Worm (Caenorhabditis elegans) whole organism, L4 larva: Measurements from ENCODE around the gene K06G5.1.

ENCODE experiments used
- F26F4.8 ChIP-seq: fragments of 200-800 bp; sonication (Bioruptor generic); conservative IDR thresholded peaks from 2 replicates; pipeline ENCODE4 v1.3.6; 2022; ENCODE audit warnings: missing genetic modification characterization, missing compliant biosample characterization
- attf-4 ChIP-seq: sonication (generic microtip); optimal IDR thresholded peaks from 3 replicates; lab custom pipeline; 2017; ENCODE audit warnings: missing biosample characterization, missing genetic modification characterization
- fkh-10 ChIP-seq: fragments of 150-350 bp; optimal IDR thresholded peaks from 2 replicates; lab custom pipeline; 2014; ENCODE audit warnings: missing biosample characterization, missing genetic modification reagents, missing genetic modification characterization
- lim-7 ChIP-seq: fragments of 200-800 bp; sonication (Bioruptor generic); IDR thresholded peaks from 2 replicates; pipeline ENCODE4 v1.3.6; 2022; ENCODE audit warnings: missing genetic modification characterization, missing compliant biosample characterization
- mep-1 ChIP-seq: fragments of 150-350 bp; sonication (generic microtip); optimal IDR thresholded peaks from 3 replicates; lab custom pipeline; 2014; ENCODE audit warnings: missing biosample characterization, missing genetic modification characterization
- nhr-76 ChIP-seq: fragments of 150-350 bp; optimal IDR thresholded peaks from 2 replicates; lab custom pipeline; 2014; ENCODE audit warnings: missing biosample characterization, missing genetic modification characterization
- skn-1 ChIP-seq: fragments of 150-350 bp; optimal IDR thresholded peaks from 2 replicates; lab custom pipeline; 2014; ENCODE audit warnings: missing biosample characterization, missing genetic modification characterization
- unc-62 ChIP-seq, 3 experiments: fragments of 150-350 bp in 1 of 3; sonication (generic microtip); optimal IDR thresholded peaks in 2 of 3; peaks in 1 of 3; 1 replicate in 1 of 3; 2 replicates in 2 of 3; lab custom pipeline; 2014 to 2017; ENCODE audit warnings: missing biosample characterization in 3 of 3, missing genetic modification characterization in 3 of 3, missing genetic modification reagents in 3 of 3, missing genotype in 1 of 3
- zfp-2 ChIP-seq: sonication (generic microtip); optimal IDR thresholded peaks from 2 replicates; lab custom pipeline; 2016; ENCODE audit warnings: mild to moderate bottlenecking, missing genetic modification characterization, missing compliant biosample characterization

ce11 chrX:14243345-14243961 lies 28.7 kb downstream of the K06G5.1 start, which contains the start of gene K04C1.3:
- no peak for TF ChIP-seq skn-1
- TF ChIP-seq fkh-10 (GFP tag; lab: Kevin White, UChicago) = no peak
- TF ChIP-seq mep-1 (tag; lab: Kevin White, UChicago) = no peak
- TF ChIP-seq zfp-2 = no peak
- TF ChIP-seq F26F4.8 (GFP tag; lab: Robert Waterston, UW) = no peak
- no peak for TF ChIP-seq nhr-76 (tag; lab: Kevin White, UChicago)
- TF ChIP-seq unc-62 (GFP tag; optimal IDR thresholded peaks at IDR 0.05 in 1 of 2; lab: Kevin White, UChicago) = no peak
- TF ChIP-seq unc-62 (tag; optimal IDR thresholded peaks at IDR 0.05; lab: Kevin White, UChicago) = no peak
- no peak for TF ChIP-seq attf-4
- no peak for TF ChIP-seq lim-7
